Worm (Caenorhabditis elegans) whole organism, L4/young adult: ENCODE results near the gene fkh-7.

Experiments used
- W03F9.2 ChIP-seq: fragments of 150-350 bp; optimal IDR thresholded peaks from 2 replicates; lab custom pipeline; 2014; ENCODE audit warnings: missing biosample characterization, missing genetic modification characterization
- him-1 ChIP-seq: sonication (generic microtip); optimal IDR thresholded peaks from 2 replicates; lab custom pipeline; 2016; ENCODE audit warnings: missing genotype, missing genetic modification reagents, missing genetic modification characterization, missing compliant biosample characterization

DNA sequence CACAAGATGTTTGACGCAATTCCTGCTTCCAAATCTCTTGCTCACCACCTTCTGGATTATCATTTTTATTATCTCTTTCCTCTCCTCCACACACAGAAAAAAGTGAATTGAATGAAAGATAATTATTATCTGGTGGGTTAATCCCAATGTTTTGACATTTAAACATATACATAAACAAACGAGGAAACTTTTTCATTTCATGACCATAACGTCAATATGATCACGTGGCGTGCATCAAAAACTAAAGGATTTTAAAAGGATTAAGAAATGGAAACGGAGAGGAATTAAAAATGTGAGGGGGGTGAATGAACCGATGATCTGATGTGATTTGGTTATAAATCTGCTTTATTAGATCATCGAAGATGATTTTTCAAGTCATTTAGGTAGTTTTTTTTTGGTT, 11.1 kb downstream of the fkh-7 start:
- TF ChIP-seq him-1 (tag; lab: Kevin White, UChicago) (no peak), W03F9.2 (tag; lab: Kevin White, UChicago) (no peak)
